Fruit fly (Drosophila melanogaster) whole organism, embryonic: Measurements from ENCODE around the gene Nup153.
A peak's percentile ranks its signal among the peaks of the same experiment; 100 is the strongest.

Source experiments
- Ada2b ChIP-seq: fragments of 200-800 bp; sonication (Bioruptor generic); IDR thresholded peaks from 2 replicates; pipeline ENCODE4 v1.3.6; 2022; ENCODE audit warnings: missing biosample characterization, missing genetic modification characterization
- Antp ChIP-seq: fragments of 200-800 bp; sonication (Bioruptor generic); optimal IDR thresholded peaks from 3 replicates; lab custom pipeline; 2016; ENCODE audit warnings: missing biosample characterization, missing genetic modification characterization
- Awh ChIP-seq: fragments of 200-800 bp; sonication (Bioruptor generic); IDR thresholded peaks from 2 replicates; pipeline ENCODE4, ENCODE4 v1.3.6; 2022; ENCODE audit warnings: missing biosample characterization, missing genetic modification characterization
- B-H1 ChIP-seq: fragments of 200-800 bp; sonication (Bioruptor generic); IDR thresholded peaks from 3 replicates; pipeline ENCODE4 v1.3.6; 2022; ENCODE audit warnings: missing biosample characterization, missing genetic modification characterization
- CG1024 ChIP-seq: fragments of 200-800 bp; sonication (Bioruptor generic); IDR thresholded peaks from 2 replicates; pipeline ENCODE4 v1.3.6; 2022; ENCODE audit warnings: missing biosample characterization, missing genetic modification characterization
- CG10366 ChIP-seq: fragments of 200-800 bp; sonication (Bioruptor generic); IDR thresholded peaks from 2 replicates; pipeline ENCODE4 v1.3.6; 2022; ENCODE audit warnings: missing biosample characterization, missing genetic modification characterization
- CG10431 ChIP-seq: fragments of 200-800 bp; sonication (Bioruptor generic); optimal IDR thresholded peaks from 3 replicates; lab custom pipeline; 2018; ENCODE audit warnings: missing biosample characterization, mild to moderate bottlenecking, missing genetic modification characterization
- CG11398 ChIP-seq: fragments of 200-800 bp; sonication (Bioruptor generic); optimal IDR thresholded peaks from 2 replicates; lab custom pipeline; 2016; ENCODE audit warnings: missing biosample characterization, missing genetic modification characterization
- CG12299 ChIP-seq: fragments of 200-800 bp; sonication (Bioruptor generic); optimal IDR thresholded peaks from 2 replicates; lab custom pipeline; 2018; ENCODE audit warnings: missing biosample characterization, mild to moderate bottlenecking, missing genetic modification characterization
- CG12659 ChIP-seq: fragments of 200-800 bp; sonication (Bioruptor generic); optimal IDR thresholded peaks from 3 replicates; lab custom pipeline; 2017; ENCODE audit warnings: mild to moderate bottlenecking, missing biosample characterization, missing genetic modification reagents, missing genetic modification characterization
- CG17186 ChIP-seq: fragments of 200-800 bp; sonication (Bioruptor generic); optimal IDR thresholded peaks from 3 replicates; lab custom pipeline; 2017; ENCODE audit warnings: missing biosample characterization, missing genetic modification reagents, missing genetic modification characterization
- CG17385 ChIP-seq: fragments of 200-800 bp; sonication (Bioruptor generic); optimal IDR thresholded peaks from 3 replicates; lab custom pipeline; 2018; ENCODE audit warnings: missing biosample characterization, mild to moderate bottlenecking, missing genetic modification characterization
- CG2202 ChIP-seq: fragments of 200-800 bp; sonication (Bioruptor generic); optimal IDR thresholded peaks from 2 replicates; lab custom pipeline; 2018; ENCODE audit warnings: missing biosample characterization, mild to moderate bottlenecking, missing genetic modification characterization
- CG2875 ChIP-seq: fragments of 200-800 bp; sonication (Bioruptor generic); optimal IDR thresholded peaks from 2 replicates; lab custom pipeline; 2017; ENCODE audit warnings: missing biosample characterization, mild to moderate bottlenecking, missing genetic modification characterization, missing genetic modification reagents
- CG30403 ChIP-seq: fragments of 200-800 bp; sonication (Bioruptor generic); optimal IDR thresholded peaks from 3 replicates; lab custom pipeline; 2016; ENCODE audit warnings: missing biosample characterization, missing genetic modification characterization
- CG31441 ChIP-seq: fragments of 200-800 bp; sonication (Bioruptor generic); IDR thresholded peaks from 2 replicates; pipeline ENCODE4 v1.3.6; 2022; ENCODE audit warnings: missing biosample characterization, missing genetic modification characterization
- CG34376 ChIP-seq: fragments of 200-800 bp; sonication (Bioruptor generic); optimal IDR thresholded peaks from 2 replicates; lab custom pipeline; 2018; ENCODE audit warnings: missing biosample characterization, mild to moderate bottlenecking, missing genetic modification characterization
- CG43689 ChIP-seq: fragments of 200-800 bp; sonication (Bioruptor generic); IDR thresholded peaks from 2 replicates; pipeline ENCODE4 v1.3.6; 2022; ENCODE audit warnings: missing biosample characterization, missing genetic modification characterization
- CG6254 ChIP-seq: fragments of 200-800 bp; sonication (Bioruptor generic); optimal IDR thresholded peaks from 3 replicates; lab custom pipeline; 2017; ENCODE audit warnings: mild to moderate bottlenecking, missing biosample characterization, missing genetic modification reagents, missing genetic modification characterization
- CHES-1-like ChIP-seq: fragments of 200-800 bp; sonication (Bioruptor generic); optimal IDR thresholded peaks from 2 replicates; lab custom pipeline; 2016; ENCODE audit warnings: missing biosample characterization, missing genetic modification characterization
- Dref ChIP-seq: fragments of 200-800 bp; sonication (Bioruptor generic); IDR thresholded peaks from 2 replicates; pipeline ENCODE4 v1.3.6; 2022; ENCODE audit warnings: missing biosample characterization, missing genetic modification characterization
- Drgx ChIP-seq: fragments of 200-800 bp; sonication (Bioruptor generic); IDR thresholded peaks from 2 replicates; pipeline ENCODE4 v1.3.6; 2022; ENCODE audit warnings: missing biosample characterization, missing genetic modification characterization
- Eip74EF ChIP-seq, 2 experiments: fragments of 200-800 bp in 1 of 2; fragments of >200 bp in 1 of 2; sonication (Bioruptor generic) in 1 of 2; optimal IDR thresholded peaks; 2 replicates each; lab custom pipeline; 2017 to 2019; ENCODE audit warnings: missing biosample characterization in 2 of 2, missing genetic modification characterization in 2 of 2, mild to moderate bottlenecking in 1 of 2, moderate library complexity in 1 of 2
- Fer2 ChIP-seq: fragments of 200-800 bp; sonication (Bioruptor generic); optimal IDR thresholded peaks from 2 replicates; lab custom pipeline; 2018; ENCODE audit warnings: missing biosample characterization, mild to moderate bottlenecking, missing genetic modification characterization, moderate library complexity
- HHEX ChIP-seq: fragments of 200-800 bp; sonication (Bioruptor generic); optimal IDR thresholded peaks from 3 replicates; lab custom pipeline; 2017; ENCODE audit warnings: missing biosample characterization, mild to moderate bottlenecking, missing genetic modification characterization, missing genetic modification reagents
- HmgZ ChIP-seq: fragments of 200-800 bp; sonication (Bioruptor generic); optimal IDR thresholded peaks from 2 replicates; lab custom pipeline; 2018; ENCODE audit warnings: missing biosample characterization, mild to moderate bottlenecking, missing genetic modification characterization
- Poxn ChIP-seq: fragments of 200-800 bp; sonication (Bioruptor generic); IDR thresholded peaks from 2 replicates; pipeline ENCODE4 v1.3.6; 2022; ENCODE audit warnings: missing biosample characterization, missing genetic modification characterization
- Six4 ChIP-seq: fragments of 200-800 bp; sonication (Bioruptor generic); optimal IDR thresholded peaks from 2 replicates; lab custom pipeline; 2016; ENCODE audit warnings: missing biosample characterization, missing genetic modification characterization
- TFAM ChIP-seq: fragments of 200-800 bp; sonication (Bioruptor generic); optimal IDR thresholded peaks from 2 replicates; lab custom pipeline; 2017; ENCODE audit warnings: missing biosample characterization, missing genetic modification characterization, inconsistent platforms
- Usf ChIP-seq: fragments of 200-800 bp; sonication (Bioruptor generic); optimal IDR thresholded peaks from 2 replicates; lab custom pipeline; 2017; ENCODE audit warnings: missing genotype, missing biosample characterization, missing genetic modification characterization
- Vsx1 ChIP-seq: fragments of 200-800 bp; sonication (Bioruptor generic); optimal IDR thresholded peaks from 2 replicates; lab custom pipeline; 2017; ENCODE audit warnings: missing biosample characterization, mild to moderate bottlenecking, missing genetic modification characterization, missing genetic modification reagents
- ac ChIP-seq: fragments of 200-800 bp; sonication (Bioruptor generic); optimal IDR thresholded peaks from 3 replicates; lab custom pipeline; 2017; ENCODE audit warnings: missing biosample characterization, mild to moderate bottlenecking, missing genetic modification characterization
- ara ChIP-seq: fragments of 200-800 bp; sonication (Bioruptor generic); IDR thresholded peaks from 2 replicates; pipeline ENCODE4 v1.3.6; 2022; ENCODE audit warnings: missing biosample characterization, missing genetic modification characterization
- ase ChIP-seq: fragments of 200-800 bp; sonication (Bioruptor generic); IDR thresholded peaks from 3 replicates; pipeline ENCODE4 v1.3.6; 2022; ENCODE audit warnings: missing biosample characterization, missing genetic modification characterization
- bbx ChIP-seq: fragments of 200-800 bp; sonication (Bioruptor generic); IDR thresholded peaks from 2 replicates; pipeline ENCODE4 v1.3.6; 2022; ENCODE audit warnings: missing biosample characterization, missing genetic modification characterization; ENCODE audit not compliant: partially characterized antibody
- cas ChIP-seq: fragments of 200-800 bp; sonication (Bioruptor generic); IDR thresholded peaks from 2 replicates; pipeline ENCODE4 v1.3.6; 2022; ENCODE audit warnings: missing biosample characterization, missing genetic modification characterization
- corto ChIP-seq: fragments of 200-800 bp; sonication (Bioruptor generic); optimal IDR thresholded peaks from 2 replicates; lab custom pipeline; 2016; ENCODE audit warnings: missing biosample characterization, mild to moderate bottlenecking, missing genetic modification characterization, moderate library complexity
- croc ChIP-seq: fragments of 200-800 bp; sonication (Bioruptor generic); conservative IDR thresholded peaks from 3 replicates; pipeline ENCODE4 v1.3.6; 2022; ENCODE audit warnings: missing biosample characterization, missing genetic modification characterization
- dimm ChIP-seq: fragments of 200-800 bp; sonication (Bioruptor generic); IDR thresholded peaks from 2 replicates; pipeline ENCODE4 v1.3.6; 2022; ENCODE audit warnings: missing biosample characterization, missing genetic modification characterization
- ems ChIP-seq: fragments of 200-800 bp; sonication (Bioruptor generic); optimal IDR thresholded peaks from 3 replicates; lab custom pipeline; 2016; ENCODE audit warnings: missing biosample characterization, missing genetic modification characterization
- gcm2 ChIP-seq: fragments of 200-800 bp; sonication (Bioruptor generic); optimal IDR thresholded peaks from 2 replicates; lab custom pipeline; 2016; ENCODE audit warnings: missing biosample characterization, missing genetic modification characterization
- jumu ChIP-seq: fragments of 200-800 bp; sonication (Bioruptor generic); optimal IDR thresholded peaks from 3 replicates; lab custom pipeline; 2016; ENCODE audit warnings: missing biosample characterization, missing genetic modification characterization
- mam ChIP-seq: fragments of 200-800 bp; sonication (Bioruptor generic); optimal IDR thresholded peaks from 3 replicates; lab custom pipeline; 2016; ENCODE audit warnings: missing biosample characterization, missing genetic modification characterization
- oc ChIP-seq: fragments of 200-800 bp; sonication (Bioruptor generic); optimal IDR thresholded peaks from 2 replicates; lab custom pipeline; 2018; ENCODE audit warnings: missing biosample characterization, mild to moderate bottlenecking, missing genetic modification characterization, moderate library complexity
- pfk ChIP-seq: fragments of 200-800 bp; sonication (Bioruptor generic); optimal IDR thresholded peaks from 2 replicates; lab custom pipeline; 2018; ENCODE audit warnings: missing biosample characterization, mild to moderate bottlenecking, missing genetic modification characterization, moderate library complexity
- pita ChIP-seq: fragments of 200-800 bp; sonication (Bioruptor generic); optimal IDR thresholded peaks from 2 replicates; lab custom pipeline; 2017; ENCODE audit warnings: missing biosample characterization, mild to moderate bottlenecking, missing genetic modification characterization
- pum ChIP-seq: fragments of 200-800 bp; sonication (Bioruptor generic); optimal IDR thresholded peaks from 2 replicates; lab custom pipeline; 2016; ENCODE audit warnings: missing biosample characterization, missing genetic modification characterization
- sob ChIP-seq: fragments of 200-800 bp; sonication (Bioruptor generic); IDR thresholded peaks from 2 replicates; pipeline ENCODE4 v1.3.6; 2022; ENCODE audit warnings: missing biosample characterization, missing genetic modification characterization
- tio ChIP-seq: fragments of 200-800 bp; sonication (Bioruptor generic); optimal IDR thresholded peaks from 2 replicates; lab custom pipeline; 2017; ENCODE audit warnings: missing biosample characterization, missing genetic modification characterization, inconsistent platforms
- tll ChIP-seq, 2 experiments: fragments of 200-800 bp in 1 of 2; fragments of >200 bp in 1 of 2; sonication (Bioruptor generic) in 1 of 2; optimal IDR thresholded peaks; 2 replicates each; lab custom pipeline; 2017 to 2019; ENCODE audit warnings: missing biosample characterization in 2 of 2, missing genetic modification characterization in 2 of 2, mild to moderate bottlenecking in 1 of 2, moderate library complexity in 1 of 2
- toy ChIP-seq: fragments of 200-800 bp; sonication (Bioruptor generic); IDR thresholded peaks from 2 replicates; pipeline ENCODE4 v1.3.6; 2022; ENCODE audit warnings: missing biosample characterization, missing genetic modification characterization
- vvl ChIP-seq: fragments of 200-800 bp; sonication (Bioruptor generic); IDR thresholded peaks from 2 replicates; pipeline ENCODE4 v1.3.6; 2022; ENCODE audit warnings: missing biosample characterization, missing genetic modification characterization

Gene Nup153

dm6 chrX:16573659-16574058 is 25.4 kb upstream of the Nup153 start (continued):
- TF ChIP-seq Eip74EF (GFP tag; optimal IDR thresholded peaks at IDR 0.05; lab: Kevin White, UChicago) (no peak), cas (GFP tag; lab: Robert Waterston, UW) (no peak), pum (GFP tag; lab: Kevin White, UChicago) (no peak), CG2875 (GFP tag; lab: Kevin White, UChicago) (peak; percentile 9), CG2202 (tag; lab: Kevin White, UChicago) (no peak), Fer2 (tag; lab: Kevin White, UChicago) (no peak), ase (no peak), CG12659 (GFP tag; lab: Kevin White, UChicago) (no peak), Poxn (GFP tag; lab: Robert Waterston, UW) (no peak), CG10366 (GFP tag; lab: Robert Waterston, UW) (no peak), HmgZ (tag; lab: Kevin White, UChicago) (no peak), pfk (GFP tag; lab: Kevin White, UChicago) (no peak), CHES-1-like (GFP tag; lab: Kevin White, UChicago) (peak; percentile 21), CG17186 (GFP tag; lab: Kevin White, UChicago) (no peak), CG1024 (GFP tag; lab: Robert Waterston, UW) (no peak), CG30403 (no peak), Drgx (GFP tag; lab: Robert Waterston, UW) (no peak), CG11398 (GFP tag; lab: Kevin White, UChicago) (peak; percentile 6), vvl (no peak), Awh (GFP tag; lab: Robert Waterston, UW) (no peak), Six4 (GFP tag; lab: Kevin White, UChicago) (no peak), dimm (GFP tag; lab: Robert Waterston, UW) (no peak), tio (GFP tag; lab: Kevin White, UChicago) (no peak), gcm2 (GFP tag; lab: Kevin White, UChicago) (no peak), CG10431 (GFP tag; lab: Kevin White, UChicago) (no peak), sob (GFP tag; lab: Robert Waterston, UW) (peak; percentile 61; the same call in 1 of the 2 replicates), Ada2b (GFP tag; lab: Robert Waterston, UW) (no peak), Usf (GFP tag; lab: Kevin White, UChicago) (no peak), CG17385 (GFP tag; lab: Kevin White, UChicago) (peak; percentile 25), ems (GFP tag; lab: Kevin White, UChicago) (no peak), tll (GFP tag; optimal IDR thresholded peaks at IDR 0.05; lab: Kevin White, UChicago) (no peak), Vsx1 (GFP tag; lab: Kevin White, UChicago) (peak; percentile 63), toy (peak; percentile 38; the same call in 1 of the 2 replicates), jumu (GFP tag; lab: Kevin White, UChicago) (peak; percentile 7), corto (GFP tag; lab: Kevin White, UChicago) (no peak), CG34376 (no peak), Antp (no peak), mam (GFP tag; lab: Kevin White, UChicago) (no peak), HHEX (GFP tag; lab: Kevin White, UChicago) (peak; percentile 12), pita (GFP tag; lab: Kevin White, UChicago) (no peak), CG6254 (GFP tag; lab: Kevin White, UChicago) (no peak), CG43689 (GFP tag; lab: Robert Waterston, UW) (no peak), CG31441 (GFP tag; lab: Robert Waterston, UW) (no peak), Dref (no peak), croc (GFP tag; lab: Robert Waterston, UW) (no peak), ac (GFP tag; lab: Kevin White, UChicago) (peak; percentile 8), B-H1 (GFP tag; lab: Robert Waterston, UW) (no peak), TFAM (no peak), oc (no peak), CG12299 (tag; lab: Kevin White, UChicago) (no peak), bbx (no peak), ara (GFP tag; lab: Robert Waterston, UW) (no peak)
